Worm (Caenorhabditis elegans) whole organism, young adult: ENCODE results near the gene srz-64.
A peak's percentile ranks its signal among the peaks of the same experiment; 100 is the strongest.

Experiments
- D2030.7 ChIP-seq: fragments of 200-800 bp; sonication (Bioruptor generic); IDR thresholded peaks from 2 replicates; pipeline ENCODE4 v1.3.6; 2022; ENCODE audit warnings: missing genetic modification reagents, missing genetic modification characterization, missing compliant biosample characterization
- F10E7.11 ChIP-seq: sonication (generic microtip); optimal IDR thresholded peaks from 2 replicates; lab custom pipeline; 2017; ENCODE audit warnings: mild to moderate bottlenecking, missing genetic modification characterization, moderate library complexity, missing compliant biosample characterization
- F22D6.2 ChIP-seq: sonication (generic microtip); optimal IDR thresholded peaks from 2 replicates; lab custom pipeline; 2016; ENCODE audit warnings: mild to moderate bottlenecking, missing genetic modification characterization, missing compliant biosample characterization
- F37B4.10 ChIP-seq: fragments of 200-800 bp; sonication (Bioruptor generic); IDR thresholded peaks from 2 replicates; pipeline ENCODE4 v1.3.6; 2022; ENCODE audit warnings: missing genetic modification characterization, missing compliant biosample characterization
- F55B11.4 ChIP-seq: sonication (generic microtip); optimal IDR thresholded peaks from 2 replicates; lab custom pipeline; 2016; ENCODE audit warnings: missing compliant biosample characterization, missing genetic modification characterization, borderline replicate concordance; ENCODE audit not compliant: insufficient read depth
- T26A5.8 ChIP-seq: sonication (generic microtip); optimal IDR thresholded peaks from 2 replicates; lab custom pipeline; 2016; ENCODE audit warnings: missing genetic modification characterization, missing compliant biosample characterization
- Y53G8AR.9 ChIP-seq: fragments of 200-800 bp; sonication (Bioruptor generic); conservative IDR thresholded peaks from 2 replicates; pipeline ENCODE4 v1.3.6; 2022; ENCODE audit warnings: missing genetic modification reagents, missing genetic modification characterization, missing compliant biosample characterization
- Y79H2A.3 ChIP-seq: fragments of 200-800 bp; sonication (Bioruptor generic); conservative IDR thresholded peaks from 2 replicates; pipeline ENCODE4 v1.3.6; 2022; ENCODE audit warnings: missing genetic modification reagents, missing genetic modification characterization, missing compliant biosample characterization
- ZK185.1 ChIP-seq: sonication (generic microtip); optimal IDR thresholded peaks from 2 replicates; lab custom pipeline; 2016; ENCODE audit warnings: mild to moderate bottlenecking, missing genetic modification characterization, missing compliant biosample characterization; ENCODE audit not compliant: poor library complexity, severe bottlenecking
- akir-1 ChIP-seq: fragments of 200-800 bp; sonication (Bioruptor generic); optimal IDR thresholded peaks from 2 replicates; lab custom pipeline; 2018; ENCODE audit warnings: mild to moderate bottlenecking, missing genetic modification characterization, moderate library complexity, missing compliant biosample characterization
- aptf-3 ChIP-seq: fragments of 200-800 bp; sonication (Bioruptor generic); IDR thresholded peaks from 2 replicates; pipeline ENCODE4 v1.3.6; 2022; ENCODE audit warnings: missing genetic modification characterization, missing compliant biosample characterization
- athp-1 ChIP-seq: sonication (generic microtip); optimal IDR thresholded peaks from 2 replicates; lab custom pipeline; 2017; ENCODE audit warnings: mild to moderate bottlenecking, missing genetic modification characterization, missing compliant biosample characterization
- attf-3 ChIP-seq: fragments of 200-800 bp; sonication (Bioruptor generic); conservative IDR thresholded peaks from 2 replicates; pipeline ENCODE4 v1.3.6; 2022; ENCODE audit warnings: missing genetic modification reagents, missing genetic modification characterization, missing compliant biosample characterization
- ceh-79 ChIP-seq: sonication (generic microtip); optimal IDR thresholded peaks from 2 replicates; lab custom pipeline; 2017; ENCODE audit warnings: mild to moderate bottlenecking, missing genetic modification characterization, missing compliant biosample characterization
- dox-1 ChIP-seq: fragments of 200-800 bp; sonication (Bioruptor generic); IDR thresholded peaks from 2 replicates; pipeline ENCODE4 v1.3.6; 2022; ENCODE audit warnings: missing genetic modification reagents, missing genetic modification characterization, missing compliant biosample characterization
- dpff-1 ChIP-seq: sonication (generic microtip); optimal IDR thresholded peaks from 2 replicates; lab custom pipeline; 2017; ENCODE audit warnings: mild to moderate bottlenecking, missing genetic modification characterization, missing compliant biosample characterization
- egrh-3 ChIP-seq: fragments of 200-800 bp; sonication (Bioruptor generic); IDR thresholded peaks from 2 replicates; pipeline ENCODE4 v1.3.6; 2022; ENCODE audit warnings: missing genetic modification reagents, missing genetic modification characterization, missing compliant biosample characterization
- ets-4 ChIP-seq: fragments of 200-800 bp; sonication (Bioruptor generic); optimal IDR thresholded peaks from 2 replicates; lab custom pipeline; 2018; ENCODE audit warnings: mild to moderate bottlenecking, missing genetic modification characterization, missing compliant biosample characterization
- gei-17 ChIP-seq: fragments of 200-800 bp; sonication (Bioruptor generic); optimal IDR thresholded peaks from 2 replicates; lab custom pipeline; 2018; ENCODE audit warnings: mild to moderate bottlenecking, missing genetic modification characterization, missing compliant biosample characterization
- him-1 ChIP-seq: sonication (generic microtip); optimal IDR thresholded peaks from 2 replicates; lab custom pipeline; 2016; ENCODE audit warnings: missing genotype, missing genetic modification reagents, missing genetic modification characterization, missing compliant biosample characterization
- hlh-26 ChIP-seq: fragments of 200-800 bp; sonication (Bioruptor generic); conservative IDR thresholded peaks from 2 replicates; pipeline ENCODE4 v1.3.6; 2022; ENCODE audit warnings: missing genetic modification reagents, missing genetic modification characterization, missing compliant biosample characterization
- hmg-20 ChIP-seq: fragments of 200-800 bp; sonication (Bioruptor generic); IDR thresholded peaks from 2 replicates; pipeline ENCODE4 v1.3.6; 2022; ENCODE audit warnings: missing genetic modification reagents, missing genetic modification characterization, missing compliant biosample characterization
- hrde-1 ChIP-seq: sonication (generic microtip); optimal IDR thresholded peaks from 2 replicates; lab custom pipeline; 2016; ENCODE audit warnings: missing genetic modification characterization, mild to moderate bottlenecking, missing compliant biosample characterization, moderate library complexity, missing genotype, missing genetic modification reagents, borderline replicate concordance
- hsf-1 ChIP-seq: fragments of 200-800 bp; sonication (Bioruptor generic); IDR thresholded peaks from 2 replicates; pipeline ENCODE4 v1.3.6; 2022; ENCODE audit warnings: missing genetic modification reagents, missing genetic modification characterization, missing compliant biosample characterization
- lag-1 ChIP-seq: fragments of 200-800 bp; sonication (Bioruptor generic); IDR thresholded peaks from 2 replicates; pipeline ENCODE4 v1.3.6; 2022; ENCODE audit warnings: missing genetic modification reagents, missing genetic modification characterization, missing compliant biosample characterization
- lin-26 ChIP-seq: fragments of 200-800 bp; sonication (Bioruptor generic); IDR thresholded peaks from 2 replicates; pipeline ENCODE4 v1.3.6; 2022; ENCODE audit warnings: missing genetic modification reagents, missing genetic modification characterization, missing compliant biosample characterization
- lin-40 ChIP-seq: sonication (generic microtip); optimal IDR thresholded peaks from 2 replicates; lab custom pipeline; 2016; ENCODE audit warnings: missing genetic modification characterization, mild to moderate bottlenecking, missing compliant biosample characterization, missing genotype, missing genetic modification reagents
- lir-1 ChIP-seq: fragments of 200-800 bp; sonication (Bioruptor generic); conservative IDR thresholded peaks from 2 replicates; pipeline ENCODE4 v1.3.6; 2022; ENCODE audit warnings: missing genetic modification reagents, missing genetic modification characterization, missing compliant biosample characterization
- lsy-27 ChIP-seq: sonication (generic microtip); optimal IDR thresholded peaks from 2 replicates; lab custom pipeline; 2017; ENCODE audit warnings: missing genetic modification characterization, mild to moderate bottlenecking, missing compliant biosample characterization, antibody characterized with exemption, missing genotype, borderline replicate concordance; ENCODE audit not compliant: insufficient read depth
- mel-28 ChIP-seq: sonication (generic microtip); optimal IDR thresholded peaks from 2 replicates; lab custom pipeline; 2016; ENCODE audit warnings: borderline replicate concordance, mild to moderate bottlenecking, missing genetic modification characterization, missing compliant biosample characterization
- mxl-1 ChIP-seq: sonication (generic microtip); optimal IDR thresholded peaks from 2 replicates; lab custom pipeline; 2016; ENCODE audit warnings: missing genetic modification characterization, missing compliant biosample characterization
- nhr-80 ChIP-seq: sonication (generic microtip); optimal IDR thresholded peaks from 2 replicates; lab custom pipeline; 2016; ENCODE audit warnings: missing genetic modification characterization, missing compliant biosample characterization
- pbrm-1 ChIP-seq: fragments of 200-800 bp; sonication (Bioruptor generic); IDR thresholded peaks from 2 replicates; pipeline ENCODE4 v1.3.6; 2022; ENCODE audit warnings: missing genetic modification reagents, missing genetic modification characterization, missing compliant biosample characterization
- pha-4 ChIP-seq: fragments of 150-350 bp; sonication (generic microtip); optimal IDR thresholded peaks from 2 replicates; lab custom pipeline; 2014; ENCODE audit warnings: missing biosample characterization, missing genetic modification reagents, missing genetic modification characterization
- repo-1 ChIP-seq: sonication (generic microtip); optimal IDR thresholded peaks from 2 replicates; lab custom pipeline; 2017; ENCODE audit warnings: mild to moderate bottlenecking, missing genetic modification characterization, missing compliant biosample characterization
- sdz-38 ChIP-seq: sonication (generic microtip); optimal IDR thresholded peaks from 2 replicates; lab custom pipeline; 2016; ENCODE audit warnings: missing genotype, missing genetic modification characterization, missing compliant biosample characterization
- sea-2 ChIP-seq: fragments of 200-800 bp; sonication (Bioruptor generic); IDR thresholded peaks from 2 replicates; pipeline ENCODE4 v1.3.6; 2022; ENCODE audit warnings: missing genetic modification characterization, missing compliant biosample characterization
- snpc-1.1 ChIP-seq: sonication (generic microtip); optimal IDR thresholded peaks from 2 replicates; lab custom pipeline; 2017; ENCODE audit warnings: missing genetic modification characterization, mild to moderate bottlenecking, missing compliant biosample characterization, antibody characterized with exemption, moderate library complexity, missing genotype, missing genetic modification reagents; ENCODE audit not compliant: insufficient read depth
- snpc-3.4 ChIP-seq: sonication (generic microtip); optimal IDR thresholded peaks from 2 replicates; lab custom pipeline; 2017; ENCODE audit warnings: missing genetic modification characterization, mild to moderate bottlenecking, missing compliant biosample characterization, antibody characterized with exemption, moderate library complexity, missing genotype, missing genetic modification reagents
- somi-1 ChIP-seq: fragments of 200-800 bp; sonication (Bioruptor generic); optimal IDR thresholded peaks from 2 replicates; lab custom pipeline; 2018; ENCODE audit warnings: mild to moderate bottlenecking, missing genetic modification characterization, missing compliant biosample characterization
- tbp1 ChIP-seq: fragments of 200-800 bp; sonication (Bioruptor generic); optimal IDR thresholded peaks from 2 replicates; lab custom pipeline; 2018; ENCODE audit warnings: mild to moderate bottlenecking, missing genetic modification characterization, missing compliant biosample characterization
- unc-130 ChIP-seq: sonication (generic microtip); optimal IDR thresholded peaks from 2 replicates; lab custom pipeline; 2016; ENCODE audit warnings: missing genetic modification reagents, missing genetic modification characterization, missing compliant biosample characterization
- xnd-1 ChIP-seq: sonication (generic microtip); optimal IDR thresholded peaks from 2 replicates; lab custom pipeline; 2016; ENCODE audit warnings: missing genotype, missing genetic modification reagents, missing genetic modification characterization, missing compliant biosample characterization
- zim-3 ChIP-seq: sonication (generic microtip); optimal IDR thresholded peaks from 2 replicates; lab custom pipeline; 2017; ENCODE audit warnings: mild to moderate bottlenecking, missing genetic modification characterization, moderate library complexity, missing compliant biosample characterization
- ztf-18 ChIP-seq: sonication (generic microtip); optimal IDR thresholded peaks from 2 replicates; lab custom pipeline; 2016; ENCODE audit warnings: missing genotype, mild to moderate bottlenecking, missing genetic modification characterization, missing compliant biosample characterization
- ztf-25 ChIP-seq: fragments of 200-800 bp; sonication (Bioruptor generic); IDR thresholded peaks from 2 replicates; pipeline ENCODE4 v1.3.6; 2022; ENCODE audit warnings: missing genetic modification reagents, missing genetic modification characterization, missing compliant biosample characterization
- ztf-26 ChIP-seq: sonication (generic microtip); optimal IDR thresholded peaks from 2 replicates; lab custom pipeline; 2017; ENCODE audit warnings: missing genetic modification characterization, missing compliant biosample characterization
- ztf-6 ChIP-seq: fragments of 200-800 bp; sonication (Bioruptor generic); IDR thresholded peaks from 2 replicates; pipeline ENCODE4 v1.3.6; 2022; ENCODE audit warnings: missing genetic modification reagents, missing genetic modification characterization, missing compliant biosample characterization

Gene srz-64

DNA sequence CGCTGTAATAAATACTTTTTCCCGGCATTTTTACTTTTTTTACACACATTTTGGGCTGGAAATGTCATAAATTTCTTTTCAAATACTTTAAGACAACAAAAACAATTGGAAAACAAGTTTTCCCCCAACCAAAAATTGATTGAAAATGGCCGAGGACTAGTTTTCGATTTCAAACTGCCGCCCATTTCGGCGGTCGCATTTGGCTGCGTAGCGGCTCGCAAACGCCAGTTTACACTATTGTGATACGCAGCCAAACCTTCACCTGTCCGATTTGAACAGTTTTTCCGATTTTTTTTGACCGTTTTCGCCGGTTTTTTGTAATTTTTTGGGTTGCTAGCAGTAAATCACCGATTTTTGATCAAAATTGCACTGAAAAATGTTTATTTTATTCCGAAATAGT, 27.4 kb upstream of the srz-64 start (continued):
- TF ChIP-seq ceh-79 (tag; lab: Kevin White, UChicago): peak; percentile 57
- peak; percentile 20 for TF ChIP-seq mel-28 (tag; lab: Kevin White, UChicago)
- peak; percentile 95 for TF ChIP-seq athp-1 (tag; lab: Kevin White, UChicago)
- TF ChIP-seq ztf-6 (GFP tag; lab: Robert Waterston, UW): peak; percentile 85
- TF ChIP-seq hmg-20 (GFP tag; lab: Robert Waterston, UW): peak; percentile 79; the same call in 1 of the 2 replicates
- peak; percentile 66 for TF ChIP-seq T26A5.8 (tag; lab: Kevin White, UChicago)
- peak; percentile 73 for TF ChIP-seq egrh-3
- peak; percentile 97 for TF ChIP-seq lin-40 (tag; lab: Kevin White, UChicago)
- TF ChIP-seq lin-26 (GFP tag; lab: Robert Waterston, UW): peak; percentile 81
- no peak for TF ChIP-seq F10E7.11 (tag; lab: Kevin White, UChicago)
- peak; percentile 71 for TF ChIP-seq xnd-1 (tag; lab: Kevin White, UChicago)
- TF ChIP-seq hsf-1: peak; percentile 89
- TF ChIP-seq ztf-25 (GFP tag; lab: Robert Waterston, UW): peak; percentile 73
- no peak for TF ChIP-seq ets-4
- peak; percentile 92 for TF ChIP-seq snpc-3.4 (tag; lab: Kevin White, UChicago)
- TF ChIP-seq Y79H2A.3 (GFP tag; lab: Robert Waterston, UW): peak; percentile 76; the same call in 1 of the 2 replicates
- peak; percentile 97 for TF ChIP-seq D2030.7 (GFP tag; lab: Robert Waterston, UW)
- peak; percentile 91 for TF ChIP-seq lir-1 (GFP tag; lab: Robert Waterston, UW)
- peak; percentile 75 for TF ChIP-seq gei-17 (GFP tag; lab: Kevin White, UChicago)
- 0 out of 2 replicates have a peak, but pooled peaks have one; percentile 38 for TF ChIP-seq F37B4.10 (GFP tag; lab: Robert Waterston, UW)
- TF ChIP-seq Y53G8AR.9 (GFP tag; lab: Robert Waterston, UW): peak; percentile 98
- peak; percentile 49 for TF ChIP-seq F22D6.2
- TF ChIP-seq unc-130 (GFP tag; lab: Kevin White, UChicago): peak; percentile 88
- peak; percentile 97 for TF ChIP-seq pha-4 (tag; lab: Kevin White, UChicago)
- no peak for TF ChIP-seq dpff-1 (tag; lab: Kevin White, UChicago)
- peak; percentile 75 for TF ChIP-seq nhr-80 (tag; lab: Kevin White, UChicago)
- peak; percentile 73 for TF ChIP-seq ztf-18 (tag; lab: Kevin White, UChicago)
- TF ChIP-seq tbp1 (GFP tag; lab: Kevin White, UChicago): peak; percentile 77
- TF ChIP-seq zim-3 (tag; lab: Kevin White, UChicago): peak; percentile 95
- peak; percentile 82 for TF ChIP-seq attf-3 (GFP tag; lab: Robert Waterston, UW)
- TF ChIP-seq akir-1: no peak
- no peak for TF ChIP-seq hlh-26 (GFP tag; lab: Robert Waterston, UW)
- TF ChIP-seq sea-2 (GFP tag; lab: Robert Waterston, UW): no peak
- TF ChIP-seq somi-1 (GFP tag; lab: Kevin White, UChicago): peak; percentile 88
- peak; percentile 88 for TF ChIP-seq ZK185.1 (tag; lab: Kevin White, UChicago)
- no peak for TF ChIP-seq lag-1 (GFP tag; lab: Robert Waterston, UW)
- no peak for TF ChIP-seq mxl-1 (tag; lab: Kevin White, UChicago)
- TF ChIP-seq sdz-38 (tag; lab: Kevin White, UChicago): no peak
- peak; percentile 93 for TF ChIP-seq repo-1 (tag; lab: Kevin White, UChicago)
- peak; percentile 98 for TF ChIP-seq dox-1 (GFP tag; lab: Robert Waterston, UW)
- TF ChIP-seq hrde-1 (tag; lab: Kevin White, UChicago): peak; percentile 55
- TF ChIP-seq ztf-26 (tag; lab: Kevin White, UChicago): peak; percentile 96
- no peak for TF ChIP-seq aptf-3 (GFP tag; lab: Robert Waterston, UW)
- peak; percentile 97 for TF ChIP-seq pbrm-1 (GFP tag; lab: Robert Waterston, UW)
- TF ChIP-seq lsy-27 (tag; lab: Kevin White, UChicago): peak; percentile 10
- TF ChIP-seq F55B11.4 (tag; lab: Kevin White, UChicago): no peak
- no peak for TF ChIP-seq him-1 (tag; lab: Kevin White, UChicago)
- peak; percentile 50 for TF ChIP-seq snpc-1.1
